Fruit fly (Drosophila melanogaster) whole organism, wandering third instar larva: Measurements from ENCODE around the gene CG11162.

Experiments
- Abd-B ChIP-seq: fragments of >200 bp; optimal IDR thresholded peaks from 2 replicates; lab custom pipeline; 2017; ENCODE audit warnings: missing biosample characterization, missing genetic modification characterization
- CG32264 ChIP-seq: fragments of 200-800 bp; sonication (Bioruptor generic); optimal IDR thresholded peaks from 2 replicates; lab custom pipeline; 2016; ENCODE audit warnings: missing biosample characterization, missing genetic modification characterization
- CG9705 ChIP-seq: fragments of 200-800 bp; sonication (Bioruptor generic); optimal IDR thresholded peaks from 2 replicates; lab custom pipeline; 2018; ENCODE audit warnings: missing biosample characterization, mild to moderate bottlenecking, missing genetic modification characterization
- CrebA ChIP-seq: fragments of 200-800 bp; sonication (Bioruptor generic); optimal IDR thresholded peaks from 2 replicates; lab custom pipeline; 2016; ENCODE audit warnings: missing biosample characterization, mild to moderate bottlenecking, missing genetic modification characterization, borderline replicate concordance
- Dfd ChIP-seq: fragments of >200 bp; optimal IDR thresholded peaks from 2 replicates; lab custom pipeline; 2017; ENCODE audit warnings: missing biosample characterization, missing genetic modification characterization
- Dif ChIP-seq: fragments of 200-275, 200-300 bp; sonication (Bioruptor generic); optimal IDR thresholded peaks from 2 replicates; lab custom pipeline; 2018; ENCODE audit warnings: missing biosample characterization, missing genetic modification characterization; ENCODE audit not compliant: partially characterized antibody
- GATAd ChIP-seq: sonication (Bioruptor generic); optimal IDR thresholded peaks from 2 replicates; lab custom pipeline; 2016; ENCODE audit warnings: missing biosample characterization, missing genetic modification characterization
- HLH106 ChIP-seq: fragments of 200-800 bp; optimal IDR thresholded peaks from 3 replicates; lab custom pipeline; 2019; ENCODE audit warnings: missing biosample characterization, mild to moderate bottlenecking, missing genetic modification characterization, moderate library complexity
- Hnf4 ChIP-seq: fragments of 200-800 bp; sonication (Bioruptor generic); optimal IDR thresholded peaks from 2 replicates; lab custom pipeline; 2016; ENCODE audit warnings: missing biosample characterization, mild to moderate bottlenecking, missing genetic modification characterization
- Hr78 ChIP-seq: fragments of >200 bp; optimal IDR thresholded peaks from 2 replicates; lab custom pipeline; 2017; ENCODE audit warnings: missing biosample characterization, missing genetic modification characterization
- Hr83 ChIP-seq: fragments of 200-300 bp; sonication (Bioruptor generic); optimal IDR thresholded peaks from 2 replicates; lab custom pipeline; 2016; ENCODE audit warnings: missing biosample characterization, mild to moderate bottlenecking, missing genetic modification characterization, moderate library complexity; ENCODE audit not compliant: poor library complexity, severe bottlenecking
- Jra ChIP-seq: sonication (Bioruptor generic); optimal IDR thresholded peaks from 2 replicates; lab custom pipeline; 2016; ENCODE audit warnings: missing biosample characterization, missing genetic modification characterization
- Mio ChIP-seq: sonication (Bioruptor generic); optimal IDR thresholded peaks from 2 replicates; lab custom pipeline; 2016; ENCODE audit warnings: missing biosample characterization, missing genetic modification characterization
- Myc ChIP-seq: fragments of >200 bp; optimal IDR thresholded peaks from 2 replicates; lab custom pipeline; 2017
- N ChIP-seq: fragments of >200 bp; optimal IDR thresholded peaks from 2 replicates; lab custom pipeline; 2018; ENCODE audit warnings: missing biosample characterization, missing external identifiers, missing genetic modification characterization
- OdsH ChIP-seq: fragments of 200-800 bp; sonication (Bioruptor generic); optimal IDR thresholded peaks from 2 replicates; lab custom pipeline; 2016; ENCODE audit warnings: missing biosample characterization, mild to moderate bottlenecking, missing genetic modification characterization
- Rel ChIP-seq, 2 experiments: fragments of 200-800 bp; sonication (Bioruptor generic) in 1 of 2; optimal IDR thresholded peaks; 2 replicates in 1 of 2; 3 replicates in 1 of 2; lab custom pipeline; 2016 to 2019; ENCODE audit warnings: mild to moderate bottlenecking in 2 of 2, missing biosample characterization in 2 of 2, missing genetic modification characterization in 2 of 2, moderate library complexity in 1 of 2
- Sp1 ChIP-seq: fragments of 200-800 bp; sonication (Bioruptor generic); optimal IDR thresholded peaks from 3 replicates; lab custom pipeline; 2019; ENCODE audit warnings: missing biosample characterization, mild to moderate bottlenecking, missing genetic modification characterization, moderate library complexity
- Vsx2 ChIP-seq: fragments of 200-300, 225-300 bp; sonication (Bioruptor generic); optimal IDR thresholded peaks from 2 replicates; lab custom pipeline; 2018; ENCODE audit warnings: missing biosample characterization, missing genetic modification characterization; ENCODE audit not compliant: partially characterized antibody
- br ChIP-seq: fragments of 200-800 bp; sonication (Bioruptor generic); optimal IDR thresholded peaks from 2 replicates; lab custom pipeline; 2016; ENCODE audit warnings: missing biosample characterization, missing genetic modification characterization
- brk ChIP-seq: fragments of 200-800 bp; sonication (Bioruptor generic); optimal IDR thresholded peaks from 2 replicates; lab custom pipeline; 2016; ENCODE audit warnings: missing biosample characterization, mild to moderate bottlenecking, missing genetic modification characterization
- dl ChIP-seq, 2 experiments: fragments of 175-275, 200-275 bp in 1 of 2; fragments of 200-275 bp in 1 of 2; sonication (Bioruptor generic); optimal IDR thresholded peaks; lab custom pipeline; 2018; ENCODE audit warnings: mild to moderate bottlenecking in 2 of 2, missing biosample characterization in 2 of 2, missing genetic modification characterization in 2 of 2, moderate library complexity in 2 of 2; ENCODE audit not compliant: partially characterized antibody in 2 of 2, insufficient read depth in 1 of 2
- dmrt93B ChIP-seq: fragments of 200-800 bp; sonication (Bioruptor generic); optimal IDR thresholded peaks from 2 replicates; lab custom pipeline; 2018; ENCODE audit warnings: missing biosample characterization, mild to moderate bottlenecking, missing genetic modification characterization
- dsf ChIP-seq: sonication (Bioruptor generic); optimal IDR thresholded peaks from 2 replicates; lab custom pipeline; 2016; ENCODE audit warnings: missing biosample characterization, missing genetic modification characterization, borderline replicate concordance
- ey ChIP-seq: fragments of 200-800 bp; sonication (Bioruptor generic); optimal IDR thresholded peaks from 2 replicates; lab custom pipeline; 2016; ENCODE audit warnings: missing biosample characterization, missing genetic modification characterization
- foxo ChIP-seq, 2 experiments: fragments of 200-800 bp; sonication (Bioruptor generic); optimal IDR thresholded peaks; 2 replicates in 1 of 2; 3 replicates in 1 of 2; lab custom pipeline; 2016 to 2017; ENCODE audit warnings: missing biosample characterization in 2 of 2, missing genetic modification characterization in 2 of 2
- h ChIP-seq: fragments of 200-800 bp; sonication (Bioruptor generic); optimal IDR thresholded peaks from 3 replicates; lab custom pipeline; 2016; ENCODE audit warnings: missing biosample characterization, mild to moderate bottlenecking, missing genetic modification characterization
- jim ChIP-seq: fragments of 175-275, 200-325 bp; sonication (Bioruptor generic); optimal IDR thresholded peaks from 2 replicates; lab custom pipeline; 2016; ENCODE audit warnings: missing biosample characterization, mild to moderate bottlenecking, missing genetic modification characterization
- lola ChIP-seq: fragments of >200 bp; optimal IDR thresholded peaks from 2 replicates; lab custom pipeline; 2017; ENCODE audit warnings: missing biosample characterization, missing genetic modification characterization
- pan ChIP-seq: fragments of >200 bp; optimal IDR thresholded peaks from 2 replicates; lab custom pipeline; 2017
- psq ChIP-seq: fragments of 200-800 bp; sonication (Bioruptor generic); optimal IDR thresholded peaks from 3 replicates; lab custom pipeline; 2017; ENCODE audit warnings: missing biosample characterization, mild to moderate bottlenecking, missing genetic modification characterization, moderate library complexity
- rgr ChIP-seq: fragments of 200-800 bp; sonication (Bioruptor generic); optimal IDR thresholded peaks from 3 replicates; lab custom pipeline; 2016; ENCODE audit warnings: missing biosample characterization, mild to moderate bottlenecking, missing genetic modification characterization
- sage ChIP-seq: fragments of 200-800 bp; sonication (Bioruptor generic); optimal IDR thresholded peaks from 2 replicates; lab custom pipeline; 2016; ENCODE audit warnings: missing biosample characterization, mild to moderate bottlenecking, missing genetic modification characterization
- sv ChIP-seq: fragments of 200-800 bp; sonication (Bioruptor generic); optimal IDR thresholded peaks from 3 replicates; lab custom pipeline; 2016; ENCODE audit warnings: missing biosample characterization, missing genetic modification characterization
- tai ChIP-seq: sonication (Bioruptor generic); optimal IDR thresholded peaks from 2 replicates; lab custom pipeline; 2016; ENCODE audit warnings: missing biosample characterization, missing genetic modification characterization
- usp ChIP-seq: fragments of >200 bp; optimal IDR thresholded peaks from 2 replicates; lab custom pipeline; 2017; ENCODE audit warnings: missing biosample characterization, missing genetic modification characterization
- woc ChIP-seq: sonication (Bioruptor generic); optimal IDR thresholded peaks from 2 replicates; lab custom pipeline; 2016; ENCODE audit warnings: missing biosample characterization, mild to moderate bottlenecking, missing genetic modification characterization

Gene CG11162

dm6 chrX:13634254-13634999, 42.3 kb upstream of the CG11162 start (continued):
- peak; percentile 5 for TF ChIP-seq CG9705 (GFP tag; lab: Kevin White, UChicago)
- no peak for TF ChIP-seq Vsx2 (GFP tag; lab: Kevin White, UChicago)
- TF ChIP-seq Sp1 (GFP tag; lab: Kevin White, UChicago): peak; percentile 38
- no peak for TF ChIP-seq usp
- TF ChIP-seq dl (GFP tag; optimal IDR thresholded peaks at IDR 0.05; lab: Kevin White, UChicago; ENCODE audit: insufficient read depth in 1 of 2, partially characterized antibody in 2 of 2): no peak
- TF ChIP-seq, all 38 proteins: peak for 21

- TF ChIP-seq GATAd (GFP tag; lab: Kevin White, UChicago): no peak
- peak; percentile 29 for TF ChIP-seq h (GFP tag; lab: Kevin White, UChicago)
Observed at dm6 chrX:13635000-13635368, 41.7 kb upstream of the CG11162 start.

dm6 chrX:13636810-13637209, 39.9 kb upstream of the CG11162 start:
- TF ChIP-seq Jra (GFP tag; lab: Kevin White, UChicago) (no peak), OdsH (GFP tag; lab: Kevin White, UChicago) (no peak), Vsx2 (GFP tag; lab: Kevin White, UChicago) (no peak), h (GFP tag; lab: Kevin White, UChicago) (no peak), HLH106 (no peak), Rel (GFP tag; optimal IDR thresholded peaks at IDR 0.05; lab: Kevin White, UChicago) (no peak), Rel (tag; optimal IDR thresholded peaks at IDR 0.05; lab: Kevin White, UChicago) (peak; percentile 62), rgr (GFP tag; lab: Kevin White, UChicago) (no peak)

- TF ChIP-seq Rel (GFP tag; optimal IDR thresholded peaks at IDR 0.05; lab: Kevin White, UChicago) (no peak), Rel (tag; optimal IDR thresholded peaks at IDR 0.05; lab: Kevin White, UChicago) (peak; percentile 30), lola (no peak)
- TF ChIP-seq, all 38 proteins: peak for 1
Observed at dm6 chrX:13637588-13637987, 39.1 kb upstream of the CG11162 start.

dm6 chrX:13639998-13640691, 36.5 kb upstream of the CG11162 start:
- TF ChIP-seq Dfd (GFP tag; lab: Kevin White, UChicago): no peak
- peak; percentile 91 for TF ChIP-seq ey (GFP tag; lab: Kevin White, UChicago)
- peak; percentile 21 for TF ChIP-seq Jra (GFP tag; lab: Kevin White, UChicago)
- no peak for TF ChIP-seq GATAd (GFP tag; lab: Kevin White, UChicago)
- TF ChIP-seq psq (GFP tag; lab: Kevin White, UChicago): peak; percentile 77
- no peak for TF ChIP-seq Abd-B (GFP tag; lab: Kevin White, UChicago)
- TF ChIP-seq brk (GFP tag; lab: Kevin White, UChicago): peak; percentile 68
- no peak for TF ChIP-seq dl (GFP tag; optimal IDR thresholded peaks at IDR 0.05; lab: Kevin White, UChicago; ENCODE audit: insufficient read depth in 1 of 2, partially characterized antibody in 2 of 2)
- TF ChIP-seq N (GFP tag; lab: Kevin White, UChicago): no peak
- TF ChIP-seq Vsx2 (GFP tag; lab: Kevin White, UChicago): no peak
- peak; percentile 96 for TF ChIP-seq sv (GFP tag; lab: Kevin White, UChicago)
- TF ChIP-seq Myc (lab: Kevin White, UChicago): no peak
- peak; percentile 69 for TF ChIP-seq CG32264
- peak; percentile 87 for TF ChIP-seq Hnf4 (GFP tag; lab: Kevin White, UChicago)
- peak; percentile 92 for TF ChIP-seq br (GFP tag; lab: Kevin White, UChicago)
- peak; percentile 86 for TF ChIP-seq OdsH (GFP tag; lab: Kevin White, UChicago)
- TF ChIP-seq jim (GFP tag; lab: Kevin White, UChicago): no peak
- no peak for TF ChIP-seq pan (lab: Kevin White, UChicago)
- TF ChIP-seq rgr (GFP tag; lab: Kevin White, UChicago): peak; percentile 89
- TF ChIP-seq Sp1 (GFP tag; lab: Kevin White, UChicago): peak; percentile 73
- TF ChIP-seq usp: no peak
- peak; percentile 8 for TF ChIP-seq dsf (GFP tag; lab: Kevin White, UChicago)
- TF ChIP-seq woc (GFP tag; lab: Kevin White, UChicago): peak; percentile 74
- TF ChIP-seq Hr78: no peak
- peak; percentile 94 for TF ChIP-seq h (GFP tag; lab: Kevin White, UChicago)
- TF ChIP-seq sage (GFP tag; lab: Kevin White, UChicago): peak; percentile 82
- TF ChIP-seq foxo (GFP tag; optimal IDR thresholded peaks at IDR 0.05; lab: Kevin White, UChicago): peak; percentile 66 to 89
- no peak for TF ChIP-seq lola
- TF ChIP-seq tai (GFP tag; lab: Kevin White, UChicago): peak; percentile 62
- TF ChIP-seq HLH106: peak; percentile 71
- peak; percentile 21 for TF ChIP-seq CG9705 (GFP tag; lab: Kevin White, UChicago)
- peak; percentile 45 for TF ChIP-seq Mio
- peak; percentile 5 for TF ChIP-seq Hr83 (GFP tag; lab: Kevin White, UChicago)
- peak; percentile 69 for TF ChIP-seq CrebA (GFP tag; lab: Kevin White, UChicago)
- TF ChIP-seq Dif: no peak
- TF ChIP-seq dmrt93B: peak; percentile 42
